Worm (Caenorhabditis elegans): Measurements from ENCODE around the gene aex-3.

aex-3 gene

ce11 chrX:777421-777820 is 17.9 kb upstream of the aex-3 start, which contains the start of gene nas-15:
nas-15 (plus strand) TSS chrX:777721.
- TF ChIP-seq ref-1 (GFP tag; conservative IDR thresholded peaks at IDR 0.05) (no peak), cog-1 (tag; optimal IDR thresholded peaks at IDR 0.05) (no peak), klf-2 (GFP tag; conservative IDR thresholded peaks at IDR 0.05) (no peak), med-1 (GFP tag; optimal IDR thresholded peaks at IDR 0.05; ENCODE audit: insufficient read depth) (no peak), ztf-29 (GFP tag; IDR thresholded peaks at IDR 0.05) (no peak), tab-1 (GFP tag; IDR thresholded peaks at IDR 0.05) (no peak), flt-1 (GFP tag; IDR thresholded peaks at IDR 0.05) (no peak), T22C8.4 (GFP tag; IDR thresholded peaks at IDR 0.05) (no peak), ztf-23 (GFP tag; IDR thresholded peaks at IDR 0.05) (no peak)

- TF ChIP-seq ref-1 (GFP tag; conservative IDR thresholded peaks at IDR 0.05) (no peak), ztf-29 (GFP tag; IDR thresholded peaks at IDR 0.05) (no peak), med-1 (GFP tag; optimal IDR thresholded peaks at IDR 0.05; ENCODE audit: insufficient read depth) (no peak), T22C8.4 (GFP tag; IDR thresholded peaks at IDR 0.05) (no peak), klf-2 (GFP tag; conservative IDR thresholded peaks at IDR 0.05) (no peak), tab-1 (GFP tag; IDR thresholded peaks at IDR 0.05) (no peak), flt-1 (GFP tag; IDR thresholded peaks at IDR 0.05) (no peak), cog-1 (tag; optimal IDR thresholded peaks at IDR 0.05) (no peak), ztf-23 (GFP tag; IDR thresholded peaks at IDR 0.05) (no peak)
Observed at ce11 chrX:772184-772583, 12.7 kb upstream of the aex-3 start, which contains the start of gene T04G9.4. T04G9.4 (plus strand) TSS chrX:772476.

ce11 chrX:770537-770936 is 11.0 kb upstream of the aex-3 start, which contains the start of gene T04G9.7:
T04G9.7 (plus strand) TSS chrX:770837.
- no peak for TF ChIP-seq ref-1 (GFP tag; conservative IDR thresholded peaks at IDR 0.05)
- TF ChIP-seq ztf-29 (GFP tag; IDR thresholded peaks at IDR 0.05), result no peak
- no peak for TF ChIP-seq ztf-23 (GFP tag; IDR thresholded peaks at IDR 0.05)
- no peak for TF ChIP-seq cog-1 (tag; optimal IDR thresholded peaks at IDR 0.05)
- TF ChIP-seq tab-1 (GFP tag; IDR thresholded peaks at IDR 0.05), result no peak
- no peak for TF ChIP-seq klf-2 (GFP tag; conservative IDR thresholded peaks at IDR 0.05)
- no peak for TF ChIP-seq med-1 (GFP tag; optimal IDR thresholded peaks at IDR 0.05; ENCODE audit: insufficient read depth)
- TF ChIP-seq T22C8.4 (GFP tag; IDR thresholded peaks at IDR 0.05), result no peak
- TF ChIP-seq flt-1 (GFP tag; IDR thresholded peaks at IDR 0.05), result no peak

- no peak for TF ChIP-seq ref-1 (GFP tag; conservative IDR thresholded peaks at IDR 0.05)
- TF ChIP-seq cog-1 (tag; optimal IDR thresholded peaks at IDR 0.05), result no peak
- no peak for TF ChIP-seq ztf-23 (GFP tag; IDR thresholded peaks at IDR 0.05)
- TF ChIP-seq klf-2 (GFP tag; conservative IDR thresholded peaks at IDR 0.05), result no peak
Observed at ce11 chrX:769550-769949, 10.0 kb upstream of the aex-3 start.

ce11 chrX:768061-768646 is 8.6 kb upstream of the aex-3 start, which contains the start of the genes trap-2 and ile-2:
trap-2 (minus strand) TSS chrX:768069.
ile-2 (plus strand) TSS chrX:768596.
- no peak for TF ChIP-seq ztf-29 (GFP tag; IDR thresholded peaks at IDR 0.05)
- TF ChIP-seq flt-1 (GFP tag; IDR thresholded peaks at IDR 0.05), result peak; percentile 80
- peak; percentile 71 for TF ChIP-seq tab-1 (GFP tag; IDR thresholded peaks at IDR 0.05)
- TF ChIP-seq ref-1 (GFP tag; conservative IDR thresholded peaks at IDR 0.05), result no peak
- TF ChIP-seq cog-1 (tag; optimal IDR thresholded peaks at IDR 0.05), result peak; percentile 92
- TF ChIP-seq T22C8.4 (GFP tag; IDR thresholded peaks at IDR 0.05), result no peak
- TF ChIP-seq ztf-23 (GFP tag; IDR thresholded peaks at IDR 0.05), result peak; percentile 80

- no peak for TF ChIP-seq ref-1 (GFP tag; conservative IDR thresholded peaks at IDR 0.05)
- TF ChIP-seq ztf-23 (GFP tag; IDR thresholded peaks at IDR 0.05), result no peak
- TF ChIP-seq klf-2 (GFP tag; conservative IDR thresholded peaks at IDR 0.05), result no peak
- TF ChIP-seq tab-1 (GFP tag; IDR thresholded peaks at IDR 0.05), result no peak
- no peak for TF ChIP-seq cog-1 (tag; optimal IDR thresholded peaks at IDR 0.05)
- no peak for TF ChIP-seq ztf-29 (GFP tag; IDR thresholded peaks at IDR 0.05)
- TF ChIP-seq med-1 (GFP tag; optimal IDR thresholded peaks at IDR 0.05; ENCODE audit: insufficient read depth), result no peak
- no peak for TF ChIP-seq T22C8.4 (GFP tag; IDR thresholded peaks at IDR 0.05)
- no peak for TF ChIP-seq flt-1 (GFP tag; IDR thresholded peaks at IDR 0.05)
Observed at ce11 chrX:763452-763851, 3.9 kb upstream of the aex-3 start, which contains the start of gene dyf-11. dyf-11 (plus strand) TSS chrX:763752.

- TF ChIP-seq med-1 (GFP tag; optimal IDR thresholded peaks at IDR 0.05; ENCODE audit: insufficient read depth) (no peak), cog-1 (tag; optimal IDR thresholded peaks at IDR 0.05) (no peak), flt-1 (GFP tag; IDR thresholded peaks at IDR 0.05) (no peak), ztf-23 (GFP tag; IDR thresholded peaks at IDR 0.05) (no peak), klf-2 (GFP tag; conservative IDR thresholded peaks at IDR 0.05) (no peak), ztf-29 (GFP tag; IDR thresholded peaks at IDR 0.05) (no peak), tab-1 (GFP tag; IDR thresholded peaks at IDR 0.05) (no peak), ref-1 (GFP tag; conservative IDR thresholded peaks at IDR 0.05) (no peak), T22C8.4 (GFP tag; IDR thresholded peaks at IDR 0.05) (no peak)
Observed at ce11 chrX:760579-760978, 1.0 kb upstream of the aex-3 start.

ce11 chrX:748319-748718 is 11.2 kb downstream of the aex-3 start:
- TF ChIP-seq T22C8.4 (GFP tag; IDR thresholded peaks at IDR 0.05) (no peak), ref-1 (GFP tag; conservative IDR thresholded peaks at IDR 0.05) (no peak), flt-1 (GFP tag; IDR thresholded peaks at IDR 0.05) (no peak)

ce11 chrX:736989-737388 is 22.5 kb downstream of the aex-3 start:
- TF ChIP-seq ztf-23 (GFP tag; IDR thresholded peaks at IDR 0.05), result no peak
- no peak for TF ChIP-seq cog-1 (tag; optimal IDR thresholded peaks at IDR 0.05)
- TF ChIP-seq flt-1 (GFP tag; IDR thresholded peaks at IDR 0.05), result no peak
- no peak for TF ChIP-seq tab-1 (GFP tag; IDR thresholded peaks at IDR 0.05)
- TF ChIP-seq T22C8.4 (GFP tag; IDR thresholded peaks at IDR 0.05), result no peak
- no peak for TF ChIP-seq klf-2 (GFP tag; conservative IDR thresholded peaks at IDR 0.05)
- no peak for TF ChIP-seq ztf-29 (GFP tag; IDR thresholded peaks at IDR 0.05)
- TF ChIP-seq ref-1 (GFP tag; conservative IDR thresholded peaks at IDR 0.05), result no peak
- TF ChIP-seq med-1 (GFP tag; optimal IDR thresholded peaks at IDR 0.05; ENCODE audit: insufficient read depth), result no peak

ce11 chrX:735572-735971 is 24.0 kb downstream of the aex-3 start, which contains the start of gene npr-19:
npr-19 (minus strand) TSS chrX:735672.
- TF ChIP-seq klf-2 (GFP tag; conservative IDR thresholded peaks at IDR 0.05) (no peak), tab-1 (GFP tag; IDR thresholded peaks at IDR 0.05) (no peak), T22C8.4 (GFP tag; IDR thresholded peaks at IDR 0.05) (no peak), cog-1 (tag; optimal IDR thresholded peaks at IDR 0.05) (no peak), ztf-29 (GFP tag; IDR thresholded peaks at IDR 0.05) (no peak), ztf-23 (GFP tag; IDR thresholded peaks at IDR 0.05) (no peak), ref-1 (GFP tag; conservative IDR thresholded peaks at IDR 0.05) (no peak), med-1 (GFP tag; optimal IDR thresholded peaks at IDR 0.05; ENCODE audit: insufficient read depth) (no peak), flt-1 (GFP tag; IDR thresholded peaks at IDR 0.05) (no peak)
